Fruit fly (Drosophila melanogaster): ENCODE data around the gene CG4151.

Gene CG4151

dm6 chrX:5516783-5517571 is 15.7 kb downstream of the CG4151 start:
- TF ChIP-seq CG17568 (GFP tag; optimal IDR thresholded peaks at IDR 0.05): peak; percentile 29
- TF ChIP-seq CG17802 (tag; optimal IDR thresholded peaks at IDR 0.05): no peak
- TF ChIP-seq bigmax (GFP tag; optimal IDR thresholded peaks at IDR 0.05): no peak
- no peak for TF ChIP-seq CG12071 (GFP tag; optimal IDR thresholded peaks at IDR 0.05)
- no peak for TF ChIP-seq crol (GFP tag; IDR thresholded peaks at IDR 0.05)
- no peak; the same call in 2 of the 3 replicates for TF ChIP-seq B-H1 (GFP tag; IDR thresholded peaks at IDR 0.05)
- peak; percentile 67 for TF ChIP-seq BtbVII (GFP tag; optimal IDR thresholded peaks at IDR 0.05)
- TF ChIP-seq gro (GFP tag; optimal IDR thresholded peaks at IDR 0.05): peak; percentile 20
- no peak for TF ChIP-seq CG8281 (tag; optimal IDR thresholded peaks at IDR 0.05)
- no peak for TF ChIP-seq CG4328 (GFP tag; optimal IDR thresholded peaks at IDR 0.05)
- peak; percentile 57 for TF ChIP-seq salm (tag; optimal IDR thresholded peaks at IDR 0.05)
- TF ChIP-seq CG2875 (GFP tag; optimal IDR thresholded peaks at IDR 0.05): no peak
- no peak; the same call in 2 of the 3 replicates for TF ChIP-seq CG2199 (GFP tag; IDR thresholded peaks at IDR 0.05)
- TF ChIP-seq twi (tag; optimal IDR thresholded peaks at IDR 0.05): peak; percentile 48
- TF ChIP-seq NFAT (GFP tag; IDR thresholded peaks at IDR 0.05): no peak
- no peak for TF ChIP-seq sens-2 (GFP tag; IDR thresholded peaks at IDR 0.05)
- TF ChIP-seq usp (GFP tag; optimal IDR thresholded peaks at IDR 0.05): no peak
- TF ChIP-seq CG17612 (GFP tag; IDR thresholded peaks at IDR 0.05): no peak
- TF ChIP-seq cwo (GFP tag; optimal IDR thresholded peaks at IDR 0.05): peak; percentile 26
- TF ChIP-seq stwl (tag; optimal IDR thresholded peaks at IDR 0.05): peak; percentile 19
- no peak for TF ChIP-seq gt (GFP tag; IDR thresholded peaks at IDR 0.05)
- no peak for TF ChIP-seq Six4 (GFP tag; optimal IDR thresholded peaks at IDR 0.05)
- peak; percentile 86 for TF ChIP-seq CG1832 (GFP tag; optimal IDR thresholded peaks at IDR 0.05)
- peak; percentile 69; the same call in 1 of the 2 replicates for TF ChIP-seq vvl (GFP tag; IDR thresholded peaks at IDR 0.05)
- peak; percentile 47 for TF ChIP-seq Asciz (GFP tag; optimal IDR thresholded peaks at IDR 0.05)
- TF ChIP-seq aop (GFP tag; IDR thresholded peaks at IDR 0.05): no peak
- TF ChIP-seq tx (GFP tag; optimal IDR thresholded peaks at IDR 0.05): no peak
- peak; percentile 68 for TF ChIP-seq CG11504 (tag; optimal IDR thresholded peaks at IDR 0.05)
- TF ChIP-seq lmd (GFP tag; IDR thresholded peaks at IDR 0.05): no peak; the same call in 1 of the 2 replicates
- peak; percentile 87 for TF ChIP-seq Jarid2 (GFP tag; optimal IDR thresholded peaks at IDR 0.05)
- no peak for TF ChIP-seq NC2α (GFP tag; optimal IDR thresholded peaks at IDR 0.05)
- TF ChIP-seq pan (optimal IDR thresholded peaks at IDR 0.05): no peak
- TF ChIP-seq pan (GFP tag; optimal IDR thresholded peaks at IDR 0.05 in 1 of 2, IDR thresholded peaks at IDR 0.05 in 1 of 2): no peak
- TF ChIP-seq en (GFP tag; optimal IDR thresholded peaks at IDR 0.05): no peak
- no peak for TF ChIP-seq CG15073 (GFP tag; optimal IDR thresholded peaks at IDR 0.05)
- TF ChIP-seq jing (GFP tag; optimal IDR thresholded peaks at IDR 0.05): no peak
- TF ChIP-seq CG13424 (tag; optimal IDR thresholded peaks at IDR 0.05): peak; percentile 52
- TF ChIP-seq gfzf (GFP tag; optimal IDR thresholded peaks at IDR 0.05): no peak
- TF ChIP-seq Xrp1 (GFP tag; IDR thresholded peaks at IDR 0.05): peak; percentile 34
- TF ChIP-seq Dp (GFP tag; optimal IDR thresholded peaks at IDR 0.05): no peak
- no peak for TF ChIP-seq prd (optimal IDR thresholded peaks at IDR 0.05)
- 0 out of 3 replicates have a peak, but pooled peaks have one; percentile 47 for TF ChIP-seq prd (GFP tag; IDR thresholded peaks at IDR 0.05)
- TF ChIP-seq wdn (GFP tag; IDR thresholded peaks at IDR 0.05): no peak
- no peak for TF ChIP-seq CG31388 (GFP tag; optimal IDR thresholded peaks at IDR 0.05)
- TF ChIP-seq danr (GFP tag; IDR thresholded peaks at IDR 0.05): no peak
- peak; percentile 70 for TF ChIP-seq dmrt99B (tag; optimal IDR thresholded peaks at IDR 0.05)
- peak; percentile 31 for TF ChIP-seq Hsf (GFP tag; optimal IDR thresholded peaks at IDR 0.05)
- no peak for TF ChIP-seq CG9817 (tag; optimal IDR thresholded peaks at IDR 0.05)
- no peak for TF ChIP-seq Bdp1 (GFP tag; optimal IDR thresholded peaks at IDR 0.05)
- TF ChIP-seq scrt (GFP tag; optimal IDR thresholded peaks at IDR 0.05): peak; percentile 15

Data from whole organism, embryonic.